Fruit fly (Drosophila melanogaster) Kc167 (cell line): ENCODE results near the gene Wdr92.
"Not testable (repeated sequence)": the region's sequence is repeated elsewhere in the genome, so short reads cannot be mapped to it uniquely, and the experiment has no call there.

Experiments
- Myc ChIP-seq: fragments of >200 bp; optimal IDR thresholded peaks from 2 replicates; lab custom pipeline; 2017; ENCODE audit warnings: missing external identifiers
- Sin3A ChIP-seq: fragments of >200 bp; optimal IDR thresholded peaks from 2 replicates; lab custom pipeline; 2018; ENCODE audit warnings: missing external identifiers
- h ChIP-seq: fragments of >200 bp; optimal IDR thresholded peaks from 3 replicates; lab custom pipeline; 2018; ENCODE audit warnings: missing external identifiers
- insv ChIP-seq: fragments of >200 bp; optimal IDR thresholded peaks from 3 replicates; lab custom pipeline; 2018; ENCODE audit warnings: missing external identifiers
- psq ChIP-seq: fragments of >200 bp; optimal IDR thresholded peaks from 2 replicates; lab custom pipeline; 2017; ENCODE audit warnings: missing external identifiers
- ttk ChIP-seq: sonication (Bioruptor generic); optimal IDR thresholded peaks from 2 replicates; lab custom pipeline; 2017; ENCODE audit warnings: missing external identifiers

Wdr92 gene

dm6 chr3L:17907609-17908160 lies at the start of gene Wdr92, which contains the start of gene Prestin:
Gene Wdr92, plus strand, starts transcription at chr3L:17908143.
Gene Prestin, minus strand, starts transcription at chr3L:17907812.
- TF ChIP-seq h (lab: Kevin White, UChicago) = no peak
- TF ChIP-seq insv (lab: Kevin White, UChicago) = no peak
- no peak for TF ChIP-seq Sin3A (lab: Kevin White, UChicago)
- TF ChIP-seq Myc (lab: Kevin White, UChicago) = no peak
- no peak for TF ChIP-seq ttk
- no peak for TF ChIP-seq psq (lab: Kevin White, UChicago)

- TF ChIP-seq ttk; insv (lab: Kevin White, UChicago); psq (lab: Kevin White, UChicago): not testable (repeated sequence)
Measured at dm6 chr3L:17858174-17858573, 49.8 kb upstream of the Wdr92 start, which contains the start of gene CG34002. Gene CG34002, plus strand, starts transcription at chr3L:17858474.

- TF ChIP-seq insv (lab: Kevin White, UChicago) = no peak
- TF ChIP-seq ttk = no peak
- TF ChIP-seq Myc (lab: Kevin White, UChicago) = no peak
- TF ChIP-seq h (lab: Kevin White, UChicago) = no peak
- TF ChIP-seq Sin3A (lab: Kevin White, UChicago) = no peak
- TF ChIP-seq psq (lab: Kevin White, UChicago) = no peak
Measured at dm6 chr3L:17878781-17879360, 29.1 kb upstream of the Wdr92 start, which contains the start of gene CG7408. Gene CG7408, plus strand, starts transcription at chr3L:17879096.

dm6 chr3L:17884276-17884675 lies 23.7 kb upstream of the Wdr92 start, which contains the start of gene CG5506:
Gene CG5506, minus strand, starts transcription at chr3L:17884376.
- TF ChIP-seq h (lab: Kevin White, UChicago) = no peak
- no peak for TF ChIP-seq psq (lab: Kevin White, UChicago)
- no peak for TF ChIP-seq Sin3A (lab: Kevin White, UChicago)
- no peak for TF ChIP-seq insv (lab: Kevin White, UChicago)
- no peak for TF ChIP-seq Myc (lab: Kevin White, UChicago)
- TF ChIP-seq ttk = no peak

dm6 chr3L:17886545-17886944 lies 21.4 kb upstream of the Wdr92 start, which contains the start of gene CG16775:
Gene CG16775, minus strand, starts transcription at chr3L:17886645.
- TF ChIP-seq psq (lab: Kevin White, UChicago) = no peak
- TF ChIP-seq h (lab: Kevin White, UChicago) = no peak
- no peak for TF ChIP-seq Myc (lab: Kevin White, UChicago)
- no peak for TF ChIP-seq insv (lab: Kevin White, UChicago)
- TF ChIP-seq ttk = no peak
- no peak for TF ChIP-seq Sin3A (lab: Kevin White, UChicago)

dm6 chr3L:17887393-17887792 lies 20.6 kb upstream of the Wdr92 start, which contains the start of gene CG7402:
Gene CG7402, plus strand, starts transcription at chr3L:17887705.
- no peak for TF ChIP-seq psq (lab: Kevin White, UChicago)
- no peak for TF ChIP-seq Myc (lab: Kevin White, UChicago)
- TF ChIP-seq ttk = no peak
- no peak for TF ChIP-seq h (lab: Kevin White, UChicago)
- no peak for TF ChIP-seq Sin3A (lab: Kevin White, UChicago)
- TF ChIP-seq insv (lab: Kevin White, UChicago) = no peak

dm6 chr3L:17893660-17894059 lies 14.3 kb upstream of the Wdr92 start:
- TF ChIP-seq ttk = no peak
- no peak for TF ChIP-seq Myc (lab: Kevin White, UChicago)
- TF ChIP-seq insv (lab: Kevin White, UChicago) = no peak
- no peak for TF ChIP-seq psq (lab: Kevin White, UChicago)

- TF ChIP-seq Myc (lab: Kevin White, UChicago) (no peak), Sin3A (lab: Kevin White, UChicago) (no peak), psq (lab: Kevin White, UChicago) (no peak), insv (lab: Kevin White, UChicago) (no peak), ttk (no peak), h (lab: Kevin White, UChicago) (no peak)
Measured at dm6 chr3L:17895815-17896275, 12.1 kb upstream of the Wdr92 start, which contains the start of gene Tsp74F. Gene Tsp74F, minus strand, starts transcription at chr3L:17895862.

- TF ChIP-seq ttk (no peak), psq (lab: Kevin White, UChicago) (no peak), h (lab: Kevin White, UChicago) (no peak), insv (lab: Kevin White, UChicago) (no peak), Myc (lab: Kevin White, UChicago) (no peak), Sin3A (lab: Kevin White, UChicago) (no peak)
Measured at dm6 chr3L:17898606-17899005, 9.3 kb upstream of the Wdr92 start.

dm6 chr3L:17902186-17902585 lies 5.8 kb upstream of the Wdr92 start:
- no peak for TF ChIP-seq ttk
- TF ChIP-seq psq (lab: Kevin White, UChicago) = no peak
- TF ChIP-seq Sin3A (lab: Kevin White, UChicago) = no peak
- no peak for TF ChIP-seq h (lab: Kevin White, UChicago)
- TF ChIP-seq insv (lab: Kevin White, UChicago) = no peak
- no peak for TF ChIP-seq Myc (lab: Kevin White, UChicago)

dm6 chr3L:17902621-17903020 lies 5.3 kb upstream of the Wdr92 start:
- TF ChIP-seq psq (lab: Kevin White, UChicago) = no peak
- no peak for TF ChIP-seq h (lab: Kevin White, UChicago)
- no peak for TF ChIP-seq insv (lab: Kevin White, UChicago)
- no peak for TF ChIP-seq Myc (lab: Kevin White, UChicago)
- TF ChIP-seq ttk = no peak
- TF ChIP-seq Sin3A (lab: Kevin White, UChicago) = no peak
